Fruit fly (Drosophila melanogaster): ENCODE data around the gene Thor.

dm6 chr2L:3478034-3478880, at the start of gene Thor:
- TF ChIP-seq EcR (GFP tag; optimal IDR thresholded peaks at IDR 0.05) (peak; percentile 56), D1 (tag; optimal IDR thresholded peaks at IDR 0.05) (no peak), CG8159 (tag; optimal IDR thresholded peaks at IDR 0.05) (peak; percentile 6), CG8301 (tag; optimal IDR thresholded peaks at IDR 0.05) (peak; percentile 12)
